Worm (Caenorhabditis elegans) whole organism, mixed stage, embryonic: ENCODE results near the gene prx-10.

ENCODE experiments used
- blmp-1 ChIP-seq: fragments of 150-350 bp; optimal IDR thresholded peaks from 2 replicates; lab custom pipeline; 2014; ENCODE audit warnings: missing biosample characterization, missing genetic modification characterization
- drap-1 ChIP-seq: fragments of 200-800 bp; sonication (Bioruptor generic); optimal IDR thresholded peaks from 3 replicates; lab custom pipeline; 2018; ENCODE audit warnings: mild to moderate bottlenecking, missing genetic modification characterization, missing compliant biosample characterization
- elt-1 ChIP-seq: sonication (generic microtip); optimal IDR thresholded peaks from 2 replicates; lab custom pipeline; 2017; ENCODE audit warnings: missing genetic modification characterization, mild to moderate bottlenecking, missing compliant biosample characterization, antibody characterized with exemption, moderate library complexity, borderline replicate concordance; ENCODE audit not compliant: insufficient read depth
- mep-1 ChIP-seq: fragments of 150-350 bp; optimal IDR thresholded peaks from 2 replicates; lab custom pipeline; 2017; ENCODE audit warnings: missing biosample characterization, missing genetic modification reagents, missing genetic modification characterization, inconsistent platforms
- nhr-28 ChIP-seq: fragments of 150-350 bp; optimal IDR thresholded peaks from 2 replicates; lab custom pipeline; 2014; ENCODE audit warnings: missing biosample characterization, missing genetic modification characterization
- snpc-4 ChIP-seq: fragments of 150-350 bp; optimal IDR thresholded peaks from 2 replicates; lab custom pipeline; 2014; ENCODE audit warnings: missing biosample characterization, missing genetic modification characterization
- unc-62 ChIP-seq: fragments of 150-350 bp; optimal IDR thresholded peaks from 2 replicates; lab custom pipeline; 2014; ENCODE audit warnings: missing biosample characterization, missing genetic modification reagents, missing genetic modification characterization

ce11 chrIII:5280228-5280627 lies 44.0 kb downstream of the prx-10 start:
- TF ChIP-seq snpc-4 (tag; lab: Kevin White, UChicago) (no peak), nhr-28 (tag; lab: Kevin White, UChicago) (no peak), unc-62 (GFP tag; lab: Kevin White, UChicago) (no peak), mep-1 (tag; lab: Kevin White, UChicago) (no peak), blmp-1 (tag; lab: Kevin White, UChicago) (no peak), drap-1 (no peak), elt-1 (tag; lab: Kevin White, UChicago) (no peak)
